Fruit fly (Drosophila melanogaster) S2 (cell line): Measurements from ENCODE around the gene CG15820.

Experiments
- CG8478 ChIP-seq: fragments of >200 bp; optimal IDR thresholded peaks from 2 replicates; lab custom pipeline; 2018
- CTCF ChIP-seq, 2 experiments: fragments of >200 bp; optimal IDR thresholded peaks; 2 replicates each; lab custom pipeline; 2018

dm6 chr3L:2136419-2136818 is 37.7 kb downstream of the CG15820 start:
- TF ChIP-seq CG8478 = no peak
- no peak for TF ChIP-seq CTCF (optimal IDR thresholded peaks at IDR 0.05; lab: Kevin White, UChicago)
